Worm (Caenorhabditis elegans) whole organism, L4/young adult: ENCODE measurements around the gene C18G1.9.

ENCODE experiments used
- W03F9.2 ChIP-seq: fragments of 150-350 bp; optimal IDR thresholded peaks from 2 replicates; lab custom pipeline; 2014; ENCODE audit warnings: missing biosample characterization, missing genetic modification characterization
- dao-5 ChIP-seq: sonication (generic microtip); optimal IDR thresholded peaks from 2 replicates; lab custom pipeline; 2016; ENCODE audit warnings: missing genotype, missing genetic modification characterization, moderate library complexity, missing compliant biosample characterization
- him-1 ChIP-seq: sonication (generic microtip); optimal IDR thresholded peaks from 2 replicates; lab custom pipeline; 2016; ENCODE audit warnings: missing genotype, missing genetic modification reagents, missing genetic modification characterization, missing compliant biosample characterization

DNA sequence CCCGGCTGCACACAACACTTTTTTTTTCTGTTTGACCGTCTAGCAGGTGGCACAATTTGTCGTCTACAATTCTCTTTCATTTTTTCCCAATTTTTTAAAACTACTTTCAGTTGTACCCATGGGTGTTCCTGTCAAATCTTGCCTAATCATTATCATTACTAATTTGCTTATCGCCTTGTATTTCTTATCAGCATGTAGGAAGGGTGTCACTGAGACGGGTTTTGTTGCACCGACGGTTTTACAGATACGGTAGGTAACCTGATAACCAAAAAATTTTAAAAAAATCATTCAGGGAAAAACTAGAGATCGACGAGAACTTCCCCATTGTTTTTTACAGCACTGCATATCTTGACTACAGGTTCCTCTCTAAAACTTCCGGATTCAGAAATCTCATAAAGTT, 31.8 kb downstream of the C18G1.9 start, which contains the start of gene F39G3.2:
- TF ChIP-seq W03F9.2 (tag; lab: Kevin White, UChicago): no peak
- TF ChIP-seq dao-5 (tag; lab: Kevin White, UChicago): no peak
- no peak for TF ChIP-seq him-1
